Worm (Caenorhabditis elegans): Measurements from ENCODE around the gene B0272.4.

- no peak for TF ChIP-seq flt-1 (GFP tag; IDR thresholded peaks at IDR 0.05)
- no peak for TF ChIP-seq ref-1 (GFP tag; conservative IDR thresholded peaks at IDR 0.05)
- TF ChIP-seq T22C8.4 (GFP tag; IDR thresholded peaks at IDR 0.05): no peak
- TF ChIP-seq med-1 (GFP tag; optimal IDR thresholded peaks at IDR 0.05; ENCODE audit: insufficient read depth): no peak
- TF ChIP-seq ztf-29 (GFP tag; IDR thresholded peaks at IDR 0.05): no peak
- no peak for TF ChIP-seq cog-1 (tag; optimal IDR thresholded peaks at IDR 0.05)
- TF ChIP-seq klf-2 (GFP tag; conservative IDR thresholded peaks at IDR 0.05): no peak
- TF ChIP-seq tab-1 (GFP tag; IDR thresholded peaks at IDR 0.05): no peak
- TF ChIP-seq ztf-23 (GFP tag; IDR thresholded peaks at IDR 0.05): no peak
These were observed 24.5 kb upstream of the B0272.4 start for ce11 chrX:9403622-9404255.

Measured in whole organism, midembryonic.